Worm (Caenorhabditis elegans): ENCODE results near the gene chil-22.

ce11 chrII:9426076-9426475 is 39.9 kb downstream of the chil-22 start, which contains the start of gene M176.10:
- TF ChIP-seq elt-3 (tag; optimal IDR thresholded peaks at IDR 0.05) (no peak), R02D3.7 (tag; optimal IDR thresholded peaks at IDR 0.05) (no peak), snpc-4 (tag; optimal IDR thresholded peaks at IDR 0.05) (no peak), ztf-4 (tag; optimal IDR thresholded peaks at IDR 0.05) (no peak)

Measured in whole organism, L2 larva.